Worm (Caenorhabditis elegans) whole organism, late embryonic: ENCODE data around the gene ZK1127.12.
"Not testable (repeated sequence)": the region's sequence is repeated elsewhere in the genome, so short reads cannot be mapped to it uniquely, and the experiment has no call there.

Source experiments
- C38D4.7 ChIP-seq: fragments of 200-800 bp; sonication (Bioruptor generic); optimal IDR thresholded peaks from 2 replicates; lab custom pipeline; 2018; ENCODE audit warnings: mild to moderate bottlenecking, missing genetic modification characterization, moderate library complexity, missing compliant biosample characterization
- F13H6.1 ChIP-seq: sonication (generic microtip); optimal IDR thresholded peaks from 2 replicates; lab custom pipeline; 2016; ENCODE audit warnings: missing genetic modification characterization, missing compliant biosample characterization
- K02D7.2 ChIP-seq: sonication (generic microtip); optimal IDR thresholded peaks from 2 replicates; lab custom pipeline; 2017; ENCODE audit warnings: mild to moderate bottlenecking, missing genetic modification characterization, missing compliant biosample characterization
- T23F11.4 ChIP-seq: fragments of 200-800 bp; sonication (Bioruptor generic); optimal IDR thresholded peaks from 2 replicates; lab custom pipeline; 2018; ENCODE audit warnings: mild to moderate bottlenecking, missing genetic modification characterization, missing compliant biosample characterization
- Y22D7AL.16 ChIP-seq: sonication (generic microtip); optimal IDR thresholded peaks from 2 replicates; lab custom pipeline; 2016; ENCODE audit warnings: missing genetic modification characterization, missing compliant biosample characterization
- ahr-1 ChIP-seq: sonication (generic microtip); optimal IDR thresholded peaks from 2 replicates; lab custom pipeline; 2016; ENCODE audit warnings: missing genetic modification characterization, missing compliant biosample characterization
- ama-1 ChIP-seq: fragments of 150-350 bp; optimal IDR thresholded peaks from 2 replicates; lab custom pipeline; 2014
- ceh-14 ChIP-seq: sonication (generic microtip); optimal IDR thresholded peaks from 2 replicates; lab custom pipeline; 2016; ENCODE audit warnings: missing genotype, missing genetic modification characterization, missing compliant biosample characterization
- ceh-2 ChIP-seq: sonication (generic microtip); optimal IDR thresholded peaks from 2 replicates; lab custom pipeline; 2016; ENCODE audit warnings: missing genotype, missing genetic modification characterization, missing compliant biosample characterization
- ceh-22 ChIP-seq: sonication (generic microtip); optimal IDR thresholded peaks from 2 replicates; lab custom pipeline; 2017; ENCODE audit warnings: missing biosample characterization, missing genetic modification characterization
- ceh-30 ChIP-seq: fragments of 150-350 bp; optimal IDR thresholded peaks from 2 replicates; lab custom pipeline; 2014; ENCODE audit warnings: missing biosample characterization, missing genetic modification characterization
- ceh-45 ChIP-seq: fragments of 200-800 bp; sonication (Bioruptor generic); IDR thresholded peaks from 2 replicates; pipeline ENCODE4 v1.3.6; 2022; ENCODE audit warnings: missing genetic modification reagents, missing genetic modification characterization, missing compliant biosample characterization
- ceh-48 ChIP-seq: sonication (generic microtip); optimal IDR thresholded peaks from 2 replicates; lab custom pipeline; 2016; ENCODE audit warnings: missing genetic modification characterization, inconsistent platforms, missing compliant biosample characterization
- ceh-6 ChIP-seq: fragments of 200-800 bp; sonication (Bioruptor generic); optimal IDR thresholded peaks from 2 replicates; lab custom pipeline; 2018; ENCODE audit warnings: mild to moderate bottlenecking, missing genetic modification characterization, missing compliant biosample characterization
- dmd-4 ChIP-seq: sonication (generic microtip); optimal IDR thresholded peaks from 2 replicates; lab custom pipeline; 2016; ENCODE audit warnings: borderline replicate concordance, missing genetic modification characterization, missing compliant biosample characterization
- elt-2 ChIP-seq: sonication (generic microtip); optimal IDR thresholded peaks from 2 replicates; lab custom pipeline; 2016; ENCODE audit warnings: missing genetic modification reagents, missing genetic modification characterization, missing compliant biosample characterization
- elt-4 ChIP-seq: sonication (generic microtip); optimal IDR thresholded peaks from 2 replicates; lab custom pipeline; 2016; ENCODE audit warnings: missing genetic modification characterization, missing compliant biosample characterization
- ets-4 ChIP-seq: sonication (generic microtip); optimal IDR thresholded peaks from 2 replicates; lab custom pipeline; 2016; ENCODE audit warnings: missing genetic modification characterization, missing compliant biosample characterization
- gmeb-2 ChIP-seq: sonication (generic microtip); optimal IDR thresholded peaks from 2 replicates; lab custom pipeline; 2016; ENCODE audit warnings: missing genetic modification characterization, inconsistent platforms, missing compliant biosample characterization
- hlh-13 ChIP-seq: fragments of 200-800 bp; sonication (Bioruptor generic); optimal IDR thresholded peaks from 2 replicates; lab custom pipeline; 2018; ENCODE audit warnings: mild to moderate bottlenecking, missing genetic modification characterization, missing compliant biosample characterization
- hlh-30 ChIP-seq: sonication (generic microtip); optimal IDR thresholded peaks from 2 replicates; lab custom pipeline; 2017; ENCODE audit warnings: antibody characterized with exemption, missing genetic modification characterization, missing compliant biosample characterization; ENCODE audit not compliant: insufficient read depth
- nfya-1 ChIP-seq: sonication (generic microtip); optimal IDR thresholded peaks from 2 replicates; lab custom pipeline; 2017; ENCODE audit warnings: missing genetic modification characterization, mild to moderate bottlenecking, missing compliant biosample characterization, antibody characterized with exemption, moderate library complexity
- nhr-11 ChIP-seq: fragments of 150-350 bp; optimal IDR thresholded peaks from 2 replicates; lab custom pipeline; 2014; ENCODE audit warnings: missing biosample characterization, missing genetic modification characterization
- nhr-232 ChIP-seq: sonication (generic microtip); optimal IDR thresholded peaks from 2 replicates; lab custom pipeline; 2016; ENCODE audit warnings: missing genetic modification characterization, missing compliant biosample characterization
- npax-4 ChIP-seq: sonication (generic microtip); optimal IDR thresholded peaks from 2 replicates; lab custom pipeline; 2016; ENCODE audit warnings: missing genetic modification characterization, missing compliant biosample characterization
- odd-2 ChIP-seq: sonication (generic microtip); optimal IDR thresholded peaks from 2 replicates; lab custom pipeline; 2017; ENCODE audit warnings: antibody characterized with exemption, mild to moderate bottlenecking, missing genetic modification characterization, missing compliant biosample characterization
- pat-9 ChIP-seq: fragments of 200-800 bp; sonication (Bioruptor generic); optimal IDR thresholded peaks from 2 replicates; lab custom pipeline; 2018; ENCODE audit warnings: mild to moderate bottlenecking, missing genetic modification characterization, moderate library complexity, missing compliant biosample characterization
- pha-4 ChIP-seq: fragments of 150-350 bp; optimal IDR thresholded peaks from 2 replicates; lab custom pipeline; 2018; ENCODE audit warnings: missing biosample characterization, missing genetic modification reagents, missing genetic modification characterization
- pros-1 ChIP-seq: fragments of 150-350 bp; optimal IDR thresholded peaks from 2 replicates; lab custom pipeline; 2014; ENCODE audit warnings: missing biosample characterization, missing genetic modification reagents, missing genetic modification characterization
- ref-2 ChIP-seq: sonication (generic microtip); optimal IDR thresholded peaks from 2 replicates; lab custom pipeline; 2016; ENCODE audit warnings: missing genetic modification characterization, missing compliant biosample characterization
- rnt-1 ChIP-seq: sonication (generic microtip); optimal IDR thresholded peaks from 2 replicates; lab custom pipeline; 2016; ENCODE audit warnings: missing genetic modification characterization, missing compliant biosample characterization
- sox-2 ChIP-seq: fragments of 200-800 bp; sonication (Bioruptor generic); IDR thresholded peaks from 2 replicates; pipeline ENCODE4 v1.3.6; 2022; ENCODE audit warnings: missing genetic modification reagents, missing genetic modification characterization, missing compliant biosample characterization
- tbx-2 ChIP-seq: sonication (generic microtip); optimal IDR thresholded peaks from 2 replicates; lab custom pipeline; 2016; ENCODE audit warnings: missing genetic modification characterization, missing compliant biosample characterization
- unc-3 ChIP-seq, 2 experiments: fragments of 200-800 bp in 1 of 2; sonication (Bioruptor generic) in 1 of 2; sonication (generic microtip) in 1 of 2; conservative IDR thresholded peaks in 1 of 2; optimal IDR thresholded peaks in 1 of 2; 2 replicates each; pipeline versions ENCODE4 v1.3.6 to Lab custom; 2016 to 2022; ENCODE audit warnings: missing compliant biosample characterization in 2 of 2, missing genetic modification characterization in 2 of 2, missing genetic modification reagents in 1 of 2
- unc-42 ChIP-seq: sonication (generic microtip); optimal IDR thresholded peaks from 2 replicates; lab custom pipeline; 2016; ENCODE audit warnings: missing genotype, missing genetic modification characterization, missing compliant biosample characterization

The ZK1127.12 gene

DNA sequence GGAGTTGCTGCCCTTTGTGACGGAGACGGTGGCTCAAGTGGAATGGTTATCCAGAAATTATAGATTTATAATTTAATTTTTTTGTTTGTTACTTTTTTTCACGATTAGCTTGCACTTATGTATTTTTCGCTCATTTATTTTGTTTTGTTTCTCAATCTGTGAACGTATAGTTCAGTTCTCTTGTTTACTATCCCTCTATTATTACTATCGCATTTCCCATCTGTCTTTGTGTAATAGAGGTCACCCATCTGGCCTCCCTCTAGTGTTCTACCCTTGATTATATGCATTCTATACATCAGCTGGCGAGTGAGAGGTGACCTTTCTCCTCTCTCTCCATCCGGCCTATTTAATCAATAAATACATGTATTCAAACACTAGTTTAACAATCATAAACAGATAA lies 32.1 kb downstream of the ZK1127.12 start, which contains the start of the genes T02G5.14 and T02G5.15:
TSS of gene T02G5.14 (plus strand) at position 301 of the 400 bp plus-strand sequence.
TSS of gene T02G5.15 (plus strand) at position 301 of the 400 bp plus-strand sequence.
- not testable (repeated sequence) for TF ChIP-seq odd-2 (tag; lab: Kevin White, UChicago); gmeb-2; npax-4 (tag; lab: Kevin White, UChicago)

DNA sequence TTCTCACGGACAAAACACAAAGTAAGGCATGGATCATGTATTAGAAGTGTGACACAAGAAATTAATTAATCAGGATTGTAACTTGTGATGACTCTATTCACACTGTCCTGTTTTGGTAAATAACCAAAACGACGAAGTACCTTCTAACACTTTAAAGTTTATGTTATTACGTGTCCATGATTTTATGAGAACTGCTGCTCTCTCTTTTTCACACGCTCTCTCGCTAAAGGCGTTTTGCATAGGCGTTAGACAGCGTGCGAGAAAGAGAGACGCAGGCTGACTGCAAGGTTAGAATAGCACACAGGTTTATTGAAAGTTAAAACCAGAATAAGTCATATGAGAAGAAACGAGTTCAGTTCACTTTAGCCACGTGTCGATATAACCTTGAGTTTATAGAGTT lies 38.2 kb downstream of the ZK1127.12 start:
- TF ChIP-seq unc-42 (peak; percentile 39), K02D7.2 (tag; lab: Kevin White, UChicago) (no peak)

DNA sequence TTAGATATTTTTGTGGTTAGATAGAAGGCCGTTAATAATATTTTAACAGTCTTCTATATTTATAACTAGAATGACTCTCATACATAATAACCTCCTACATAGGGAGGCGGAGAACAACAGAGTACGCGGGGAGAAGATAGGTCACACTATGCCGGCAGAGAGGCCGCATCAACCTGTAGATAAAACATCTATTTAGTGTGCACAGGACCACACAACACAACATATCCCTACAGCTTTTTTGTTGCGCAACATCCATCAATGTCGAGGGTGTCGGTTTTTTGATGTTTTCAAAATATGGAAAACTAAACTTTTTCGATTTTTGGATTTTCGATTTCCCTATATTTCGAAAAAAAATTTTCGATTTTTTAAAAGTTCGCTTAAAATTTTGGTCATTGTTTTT lies 39.0 kb downstream of the ZK1127.12 start:
- TF ChIP-seq pha-4: no peak

DNA sequence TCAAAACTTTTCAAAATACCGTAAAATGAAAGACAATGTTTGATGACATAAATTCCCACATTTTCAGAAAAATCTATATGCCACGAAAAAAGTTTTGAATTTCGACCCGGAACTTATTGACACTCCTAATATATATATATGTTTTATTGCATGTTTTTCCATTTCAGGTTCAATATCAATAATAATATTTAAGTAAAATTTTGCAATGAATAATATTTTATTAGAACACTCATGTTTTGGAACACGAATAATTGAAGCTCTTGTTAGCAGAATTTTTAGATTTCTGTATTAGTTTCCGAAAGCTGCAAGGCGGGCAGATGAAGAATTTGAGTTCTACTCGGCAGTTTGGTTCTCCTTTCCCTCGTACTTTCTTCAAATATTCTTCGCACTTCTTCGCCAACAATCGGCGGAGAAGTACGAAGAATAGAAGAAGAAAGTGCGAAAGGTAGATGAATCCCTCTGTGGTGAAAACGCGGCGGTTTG lies 41.5 kb downstream of the ZK1127.12 start, which contains the start of gene T02G5.3:
TSS of gene T02G5.3 (plus strand) at position 51 of the 483 bp plus-strand sequence.
- no peak for TF ChIP-seq C38D4.7 (GFP tag; lab: Kevin White, UChicago)
- TF ChIP-seq ama-1 (lab: Kevin White, UChicago): peak; percentile 73
- TF ChIP-seq K02D7.2 (tag; lab: Kevin White, UChicago): no peak
- no peak for TF ChIP-seq F13H6.1 (tag; lab: Kevin White, UChicago)

DNA sequence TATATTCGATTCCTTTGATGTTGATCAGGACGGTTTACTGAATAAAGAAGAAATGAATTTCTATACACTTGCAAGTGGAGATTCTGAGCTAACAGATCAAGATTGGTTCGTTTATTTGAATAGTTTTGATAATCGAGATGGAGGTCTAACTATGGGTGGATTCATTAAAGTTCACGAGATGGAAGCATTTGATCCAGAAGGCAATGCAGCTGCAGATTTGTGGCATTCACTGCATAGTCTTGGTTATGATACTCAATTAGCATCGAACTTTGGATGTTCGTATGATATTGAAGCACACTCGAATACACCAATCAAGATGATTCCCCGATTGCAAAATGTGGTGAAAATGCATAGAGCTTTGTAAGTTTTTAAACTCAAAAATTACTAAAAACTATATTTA lies 44.1 kb downstream of the ZK1127.12 start:
- TF ChIP-seq Y22D7AL.16 (tag; lab: Kevin White, UChicago) (no peak), ceh-2 (tag; lab: Kevin White, UChicago) (no peak), tbx-2 (tag; lab: Kevin White, UChicago) (no peak)

DNA sequence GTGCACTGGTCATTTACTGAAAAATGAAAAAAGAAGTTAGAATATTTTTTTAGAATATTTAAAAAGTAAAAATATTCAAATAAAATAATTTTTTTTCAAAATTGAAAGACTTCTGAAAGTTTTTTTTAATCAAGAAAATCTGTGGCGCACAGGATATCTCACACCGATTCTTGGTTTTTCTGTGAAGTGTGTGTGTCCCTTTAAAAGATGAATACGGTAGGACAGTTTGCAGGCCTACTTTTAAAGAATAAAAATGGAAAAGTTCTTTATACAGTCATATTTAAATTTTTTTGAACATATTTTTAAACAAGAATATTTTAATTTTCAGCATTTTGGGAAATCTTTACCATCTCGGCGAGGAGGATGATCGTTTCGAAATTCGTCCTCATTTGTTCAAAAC lies 46.7 kb downstream of the ZK1127.12 start, which contains the start of gene mct-5:
TSS of gene mct-5 (minus strand) at position 16 of the 400 bp plus-strand sequence.
- TF ChIP-seq ceh-48 (tag; lab: Kevin White, UChicago): no peak
- TF ChIP-seq dmd-4 (tag; lab: Kevin White, UChicago): no peak
- TF ChIP-seq ceh-6: no peak
- no peak for TF ChIP-seq ceh-14 (tag; lab: Kevin White, UChicago)
- TF ChIP-seq pros-1 (tag; lab: Kevin White, UChicago): no peak
- TF ChIP-seq hlh-13 (GFP tag; lab: Kevin White, UChicago): no peak
- TF ChIP-seq ceh-45 (GFP tag; lab: Robert Waterston, UW): no peak
- TF ChIP-seq npax-4 (tag; lab: Kevin White, UChicago): no peak
- TF ChIP-seq nfya-1 (tag; lab: Kevin White, UChicago): no peak
- no peak for TF ChIP-seq ama-1 (lab: Kevin White, UChicago)
- no peak for TF ChIP-seq sox-2

DNA sequence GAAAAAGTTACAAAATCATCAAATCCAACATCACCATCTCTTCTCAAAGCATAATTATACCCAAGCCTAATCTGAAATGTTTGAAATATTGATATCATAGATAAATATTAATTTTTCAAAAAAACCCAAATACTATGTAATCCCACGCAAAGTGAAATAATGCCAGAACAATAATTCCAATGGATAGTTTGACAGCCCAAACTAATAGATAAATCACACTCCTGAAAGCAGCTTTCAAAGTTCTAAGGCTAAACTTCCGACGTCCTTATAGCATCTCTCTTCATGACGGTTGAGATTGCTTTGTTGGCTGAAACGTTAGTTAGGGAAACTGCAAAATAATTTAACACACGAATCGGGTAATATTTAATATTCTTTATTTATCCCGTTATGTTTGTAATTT lies 47.4 kb downstream of the ZK1127.12 start:
- TF ChIP-seq ceh-30 (tag; lab: Kevin White, UChicago) (no peak), ets-4 (tag; lab: Kevin White, UChicago) (no peak), elt-2 (tag; lab: Kevin White, UChicago) (no peak), ama-1 (lab: Kevin White, UChicago) (no peak), ceh-22 (no peak), elt-4 (tag; lab: Kevin White, UChicago) (no peak), unc-42 (no peak), ceh-45 (GFP tag; lab: Robert Waterston, UW) (no peak), pros-1 (tag; lab: Kevin White, UChicago) (no peak), pat-9 (tag; lab: Kevin White, UChicago) (no peak), ref-2 (tag; lab: Kevin White, UChicago) (no peak), T23F11.4 (GFP tag; lab: Kevin White, UChicago) (no peak), hlh-13 (GFP tag; lab: Kevin White, UChicago) (no peak), nhr-11 (tag; lab: Kevin White, UChicago) (no peak), ahr-1 (tag; lab: Kevin White, UChicago) (no peak), nhr-232 (no peak), sox-2 (no peak), hlh-30 (tag; lab: Kevin White, UChicago) (no peak), rnt-1 (tag; lab: Kevin White, UChicago) (no peak), unc-3 (GFP tag; conservative IDR thresholded peaks at IDR 0.05; lab: Robert Waterston, UW) (no peak), unc-3 (tag; optimal IDR thresholded peaks at IDR 0.05; lab: Kevin White, UChicago) (no peak)
